Worm (Caenorhabditis elegans) whole organism, midembryonic: Measurements from ENCODE around the gene snr-4.

Experiments used
- T22C8.4 ChIP-seq: fragments of 200-800 bp; sonication (Bioruptor generic); IDR thresholded peaks from 2 replicates; pipeline ENCODE4 v1.3.6; 2022; ENCODE audit warnings: missing genetic modification characterization, missing compliant biosample characterization
- flt-1 ChIP-seq: fragments of 200-800 bp; sonication (Bioruptor generic); IDR thresholded peaks from 2 replicates; pipeline ENCODE4 v1.3.6; 2022; ENCODE audit warnings: missing genetic modification characterization, missing compliant biosample characterization
- klf-2 ChIP-seq: fragments of 200-800 bp; sonication (Bioruptor generic); conservative IDR thresholded peaks from 2 replicates; pipeline ENCODE4 v1.3.6; 2022; ENCODE audit warnings: missing genetic modification reagents, missing genetic modification characterization, missing compliant biosample characterization
- ref-1 ChIP-seq: fragments of 200-800 bp; sonication (Bioruptor generic); conservative IDR thresholded peaks from 2 replicates; pipeline ENCODE4 v1.3.6; 2022; ENCODE audit warnings: missing genetic modification reagents, missing genetic modification characterization, missing compliant biosample characterization
- ztf-23 ChIP-seq: fragments of 200-800 bp; sonication (Bioruptor generic); IDR thresholded peaks from 2 replicates; pipeline ENCODE4 v1.3.6; 2022; ENCODE audit warnings: missing genetic modification reagents, missing genetic modification characterization, missing compliant biosample characterization
- ztf-29 ChIP-seq: fragments of 200-800 bp; sonication (Bioruptor generic); IDR thresholded peaks from 2 replicates; pipeline ENCODE4 v1.3.6; 2022; ENCODE audit warnings: missing genetic modification reagents, missing genetic modification characterization, missing compliant biosample characterization

- TF ChIP-seq T22C8.4 (GFP tag; lab: Robert Waterston, UW) (no peak), ref-1 (no peak), ztf-29 (GFP tag; lab: Robert Waterston, UW) (no peak), flt-1 (GFP tag; lab: Robert Waterston, UW) (no peak), ztf-23 (no peak), klf-2 (GFP tag; lab: Robert Waterston, UW) (no peak)
Observed at ce11 chrV:11993706-11994345, 14.3 kb upstream of the snr-4 start, which contains the start of the genes cyl-1 and C52E4.7.
